Fruit fly (Drosophila melanogaster) whole organism, wandering third instar larva: ENCODE results near the gene sesB.

Experiments used
- CG9705 ChIP-seq: fragments of 200-800 bp; sonication (Bioruptor generic); optimal IDR thresholded peaks from 2 replicates; lab custom pipeline; 2018; ENCODE audit warnings: missing biosample characterization, mild to moderate bottlenecking, missing genetic modification characterization
- Dfd ChIP-seq: fragments of >200 bp; optimal IDR thresholded peaks from 2 replicates; lab custom pipeline; 2017; ENCODE audit warnings: missing biosample characterization, missing genetic modification characterization
- Jra ChIP-seq: sonication (Bioruptor generic); optimal IDR thresholded peaks from 2 replicates; lab custom pipeline; 2016; ENCODE audit warnings: missing biosample characterization, missing genetic modification characterization
- Mio ChIP-seq: sonication (Bioruptor generic); optimal IDR thresholded peaks from 2 replicates; lab custom pipeline; 2016; ENCODE audit warnings: missing biosample characterization, missing genetic modification characterization
- Myc ChIP-seq: fragments of >200 bp; optimal IDR thresholded peaks from 2 replicates; lab custom pipeline; 2017
- OdsH ChIP-seq: fragments of 200-800 bp; sonication (Bioruptor generic); optimal IDR thresholded peaks from 2 replicates; lab custom pipeline; 2016; ENCODE audit warnings: missing biosample characterization, mild to moderate bottlenecking, missing genetic modification characterization
- br ChIP-seq: fragments of 200-800 bp; sonication (Bioruptor generic); optimal IDR thresholded peaks from 2 replicates; lab custom pipeline; 2016; ENCODE audit warnings: missing biosample characterization, missing genetic modification characterization
- ey ChIP-seq: fragments of 200-800 bp; sonication (Bioruptor generic); optimal IDR thresholded peaks from 2 replicates; lab custom pipeline; 2016; ENCODE audit warnings: missing biosample characterization, missing genetic modification characterization
- fru ChIP-seq: fragments of 200-800 bp; sonication (Bioruptor generic); optimal IDR thresholded peaks from 3 replicates; lab custom pipeline; 2016; ENCODE audit warnings: missing biosample characterization, mild to moderate bottlenecking, missing genetic modification characterization
- h ChIP-seq: fragments of 200-800 bp; sonication (Bioruptor generic); optimal IDR thresholded peaks from 3 replicates; lab custom pipeline; 2016; ENCODE audit warnings: missing biosample characterization, mild to moderate bottlenecking, missing genetic modification characterization
- jim ChIP-seq: fragments of 175-275, 200-325 bp; sonication (Bioruptor generic); optimal IDR thresholded peaks from 2 replicates; lab custom pipeline; 2016; ENCODE audit warnings: missing biosample characterization, mild to moderate bottlenecking, missing genetic modification characterization
- pan ChIP-seq: fragments of >200 bp; optimal IDR thresholded peaks from 2 replicates; lab custom pipeline; 2017
- psq ChIP-seq: fragments of 200-800 bp; sonication (Bioruptor generic); optimal IDR thresholded peaks from 3 replicates; lab custom pipeline; 2017; ENCODE audit warnings: missing biosample characterization, mild to moderate bottlenecking, missing genetic modification characterization, moderate library complexity
- usp ChIP-seq: fragments of >200 bp; optimal IDR thresholded peaks from 2 replicates; lab custom pipeline; 2017; ENCODE audit warnings: missing biosample characterization, missing genetic modification characterization

DNA sequence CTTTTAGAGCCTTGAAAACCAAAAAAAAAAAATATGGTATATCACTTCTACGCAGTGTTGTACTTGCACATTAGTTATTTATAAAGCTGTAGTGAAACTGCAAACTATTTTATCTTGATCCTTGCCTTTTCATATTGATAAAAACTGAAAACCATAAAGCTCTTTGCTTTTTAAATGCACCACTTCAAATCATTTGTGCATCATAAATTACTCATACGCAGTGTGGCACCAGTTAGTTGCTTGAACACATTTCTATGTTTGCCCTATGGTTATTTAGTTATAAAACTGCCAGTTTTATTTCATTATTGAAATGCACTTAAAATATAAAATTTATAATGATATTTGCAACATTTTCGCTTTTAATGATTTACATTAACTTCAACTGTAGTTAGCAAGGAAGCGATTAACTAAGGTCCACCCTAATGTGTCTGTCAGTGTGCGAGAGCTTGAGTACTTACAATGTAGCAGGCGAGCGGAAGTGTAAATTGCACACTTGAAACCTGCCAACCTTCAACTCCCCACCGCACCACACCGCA is 30.7 kb downstream of the sesB start:
- no peak for TF ChIP-seq usp
- no peak for TF ChIP-seq fru (GFP tag; lab: Kevin White, UChicago)
- no peak for TF ChIP-seq Jra (GFP tag; lab: Kevin White, UChicago)
- no peak for TF ChIP-seq h
- no peak for TF ChIP-seq pan (lab: Kevin White, UChicago)
- TF ChIP-seq psq (GFP tag; lab: Kevin White, UChicago), result no peak
- TF ChIP-seq ey (GFP tag; lab: Kevin White, UChicago), result no peak
- no peak for TF ChIP-seq CG9705 (GFP tag; lab: Kevin White, UChicago)
- no peak for TF ChIP-seq Myc (lab: Kevin White, UChicago)
- TF ChIP-seq jim (GFP tag; lab: Kevin White, UChicago), result no peak
- TF ChIP-seq Dfd (GFP tag; lab: Kevin White, UChicago), result no peak
- TF ChIP-seq OdsH, result no peak
- TF ChIP-seq Mio (GFP tag; lab: Kevin White, UChicago), result no peak
- TF ChIP-seq br, result no peak
